Worm (Caenorhabditis elegans) whole organism, early embryonic: Measurements from ENCODE around the gene F11D5.6.

Experiments used
- B0310.2 ChIP-seq: sonication (generic microtip); optimal IDR thresholded peaks from 2 replicates; lab custom pipeline; 2016; ENCODE audit warnings: mild to moderate bottlenecking, missing genetic modification characterization, missing compliant biosample characterization
- F13C5.2 ChIP-seq: sonication (generic microtip); optimal IDR thresholded peaks from 2 replicates; lab custom pipeline; 2017; ENCODE audit warnings: mild to moderate bottlenecking, missing genetic modification characterization, inconsistent platforms, missing compliant biosample characterization
- aly-1 ChIP-seq: sonication (generic microtip); optimal IDR thresholded peaks from 2 replicates; lab custom pipeline; 2016; ENCODE audit warnings: missing genetic modification characterization, missing compliant biosample characterization
- ama-1 ChIP-seq: fragments of 150-350 bp; optimal IDR thresholded peaks from 2 replicates; lab custom pipeline; 2014
- ceh-13 ChIP-seq: fragments of 200-800 bp; sonication (Bioruptor generic); optimal IDR thresholded peaks from 2 replicates; lab custom pipeline; 2018; ENCODE audit warnings: mild to moderate bottlenecking, missing genetic modification characterization, missing compliant biosample characterization
- ceh-36 ChIP-seq: sonication (generic microtip); optimal IDR thresholded peaks from 2 replicates; lab custom pipeline; 2016; ENCODE audit warnings: missing genetic modification characterization, inconsistent platforms, missing compliant biosample characterization
- ets-7 ChIP-seq: sonication (generic microtip); optimal IDR thresholded peaks from 2 replicates; lab custom pipeline; 2016; ENCODE audit warnings: missing genotype, missing genetic modification characterization, missing compliant biosample characterization
- flt-1 ChIP-seq: fragments of 200-800 bp; sonication (Bioruptor generic); IDR thresholded peaks from 2 replicates; pipeline ENCODE4 v1.3.6; 2022; ENCODE audit warnings: missing genetic modification characterization, missing compliant biosample characterization
- hmbx-1 ChIP-seq: sonication (generic microtip); optimal IDR thresholded peaks from 2 replicates; lab custom pipeline; 2016; ENCODE audit warnings: mild to moderate bottlenecking, missing genetic modification characterization, missing compliant biosample characterization
- hmg-4 ChIP-seq: fragments of 200-800 bp; sonication (Bioruptor generic); optimal IDR thresholded peaks from 2 replicates; lab custom pipeline; 2018; ENCODE audit warnings: mild to moderate bottlenecking, missing genetic modification characterization, missing compliant biosample characterization
- hnd-1 ChIP-seq: sonication (generic microtip); optimal IDR thresholded peaks from 2 replicates; lab custom pipeline; 2016; ENCODE audit warnings: missing genetic modification characterization, missing compliant biosample characterization
- pes-1 ChIP-seq: fragments of 200-800 bp; sonication (Bioruptor generic); IDR thresholded peaks from 2 replicates; pipeline ENCODE4 v1.3.6; 2022; ENCODE audit warnings: missing genetic modification reagents, missing genetic modification characterization, missing compliant biosample characterization
- scrt-1 ChIP-seq: fragments of 200-800 bp; sonication (Bioruptor generic); IDR thresholded peaks from 2 replicates; pipeline ENCODE4 v1.3.6; 2022; ENCODE audit warnings: missing genetic modification characterization, missing compliant biosample characterization
- sea-1 ChIP-seq: fragments of 200-800 bp; sonication (Bioruptor generic); conservative IDR thresholded peaks from 2 replicates; pipeline ENCODE4 v1.3.6; 2022; ENCODE audit warnings: missing genetic modification characterization, missing compliant biosample characterization
- tbx-11 ChIP-seq: fragments of 200-800 bp; sonication (Bioruptor generic); IDR thresholded peaks from 2 replicates; pipeline ENCODE4 v1.3.6; 2022; ENCODE audit warnings: missing genetic modification characterization, missing compliant biosample characterization
- tbx-37 ChIP-seq: fragments of 200-800 bp; sonication (Bioruptor generic); conservative IDR thresholded peaks from 2 replicates; pipeline ENCODE4 v1.3.6; 2022; ENCODE audit warnings: missing genetic modification reagents, missing genetic modification characterization, missing compliant biosample characterization
- tra-4 ChIP-seq: sonication (generic microtip); optimal IDR thresholded peaks from 2 replicates; lab custom pipeline; 2017; ENCODE audit warnings: missing genetic modification characterization, missing compliant biosample characterization

F11D5.6 gene

DNA sequence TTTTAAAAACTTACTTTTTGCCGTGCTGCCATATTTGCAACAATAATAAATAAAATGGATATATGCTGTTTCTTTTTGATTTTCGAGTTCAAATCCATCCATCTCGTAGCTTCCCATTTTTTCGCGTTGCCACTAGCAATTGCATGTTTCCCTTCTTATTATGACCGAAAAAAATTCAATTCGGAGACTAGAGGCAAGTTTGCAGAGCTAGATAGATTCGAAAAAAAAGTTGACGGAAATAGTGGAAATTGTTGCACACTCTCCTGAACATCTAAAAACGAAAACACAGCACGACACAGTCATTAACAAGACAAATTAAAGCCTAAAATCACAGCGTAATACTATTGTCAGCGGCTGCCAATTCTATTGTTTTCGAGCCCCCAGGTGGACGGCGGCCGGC lies at the start of gene F11D5.6:
Gene F11D5.6, minus strand, starts transcription at position 101 of the 400 bp plus-strand sequence.
- TF ChIP-seq B0310.2 (tag; lab: Kevin White, UChicago) (no peak), F13C5.2 (tag; lab: Kevin White, UChicago) (no peak), sea-1 (no peak), hmbx-1 (no peak), flt-1 (no peak), pes-1 (GFP tag; lab: Robert Waterston, UW) (no peak), hmg-4 (GFP tag; lab: Kevin White, UChicago) (no peak), ama-1 (no peak), scrt-1 (GFP tag; lab: Robert Waterston, UW) (no peak), tbx-37 (GFP tag; lab: Robert Waterston, UW) (no peak), ets-7 (tag; lab: Kevin White, UChicago) (no peak), hnd-1 (no peak), ceh-36 (tag; lab: Kevin White, UChicago) (no peak), ceh-13 (no peak), aly-1 (tag; lab: Kevin White, UChicago) (no peak), tra-4 (tag; lab: Kevin White, UChicago) (no peak), tbx-11 (no peak)

DNA sequence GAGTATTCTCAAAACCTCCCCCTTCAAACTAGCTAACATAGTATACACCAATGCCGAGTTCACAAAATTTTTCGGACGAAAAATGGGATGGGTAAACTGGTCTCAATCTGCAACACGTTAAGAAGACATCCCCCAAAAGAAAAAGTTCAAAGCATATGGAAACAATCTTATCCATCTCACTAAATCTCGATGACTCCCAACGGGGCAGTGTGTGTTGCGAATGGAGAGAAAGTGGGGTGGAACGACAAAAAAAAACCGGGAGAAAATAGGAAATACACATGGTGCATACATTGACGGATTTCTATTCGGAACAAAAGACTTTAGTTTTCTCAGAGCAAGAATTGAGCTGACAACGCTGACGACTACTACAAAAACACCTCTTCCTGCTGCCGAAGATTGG lies 49.2 kb upstream of the F11D5.6 start:
- TF ChIP-seq F13C5.2 (tag; lab: Kevin White, UChicago) (no peak), hmg-4 (GFP tag; lab: Kevin White, UChicago) (no peak), ets-7 (tag; lab: Kevin White, UChicago) (no peak), sea-1 (no peak), hnd-1 (no peak), ceh-36 (tag; lab: Kevin White, UChicago) (no peak), aly-1 (tag; lab: Kevin White, UChicago) (no peak), B0310.2 (tag; lab: Kevin White, UChicago) (no peak), pes-1 (GFP tag; lab: Robert Waterston, UW) (no peak), hmbx-1 (no peak), flt-1 (no peak), scrt-1 (GFP tag; lab: Robert Waterston, UW) (no peak), tbx-11 (no peak), ama-1 (no peak), tbx-37 (GFP tag; lab: Robert Waterston, UW) (no peak)

DNA sequence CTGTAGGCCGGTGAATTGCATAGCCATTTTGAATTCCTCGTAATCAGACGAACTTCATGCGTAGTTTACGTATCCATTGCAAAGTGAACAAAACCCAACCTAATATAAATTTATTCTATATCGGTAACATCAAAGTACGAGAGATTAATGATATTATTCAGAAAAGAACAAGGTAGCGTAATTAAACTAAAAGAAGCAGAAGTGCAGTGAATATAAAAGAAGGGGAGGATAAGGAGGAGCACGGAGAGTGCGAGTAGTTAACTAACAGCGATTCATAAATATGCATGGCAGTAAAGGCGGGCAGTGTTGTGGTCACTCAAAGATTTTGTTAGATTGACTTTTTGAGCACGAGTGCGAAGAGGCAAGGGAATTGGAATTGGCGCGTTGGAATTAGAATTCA lies 48.6 kb upstream of the F11D5.6 start, which contains the start of gene clc-3:
Gene clc-3, minus strand, starts transcription at position 101 of the 400 bp plus-strand sequence.
- TF ChIP-seq hmg-4 (GFP tag; lab: Kevin White, UChicago) (no peak), pes-1 (GFP tag; lab: Robert Waterston, UW) (no peak), tra-4 (tag; lab: Kevin White, UChicago) (no peak), ceh-13 (no peak), ets-7 (tag; lab: Kevin White, UChicago) (no peak), hmbx-1 (no peak), B0310.2 (tag; lab: Kevin White, UChicago) (no peak), flt-1 (no peak), sea-1 (no peak), tbx-11 (no peak), ama-1 (no peak), scrt-1 (GFP tag; lab: Robert Waterston, UW) (no peak)

DNA sequence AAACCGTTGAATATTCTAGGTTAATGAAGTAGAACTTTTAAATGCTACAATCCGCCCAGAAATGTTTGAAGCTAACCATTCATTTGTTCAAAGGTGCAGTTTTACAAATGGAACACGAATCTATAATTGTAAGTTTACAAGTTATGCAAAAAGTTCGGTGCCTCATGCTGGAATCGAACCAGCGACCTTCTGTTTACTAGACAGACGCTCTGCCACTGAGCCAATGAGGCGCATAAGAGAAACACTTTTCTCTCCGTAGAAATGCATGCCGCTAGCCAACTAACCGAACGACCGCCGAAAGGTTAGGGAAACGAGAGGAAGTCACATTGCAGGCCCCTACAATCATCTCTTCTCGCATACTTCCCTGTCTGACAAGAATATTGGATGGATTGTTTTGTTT lies 45.2 kb upstream of the F11D5.6 start:
- TF ChIP-seq F13C5.2 (tag; lab: Kevin White, UChicago) (peak; percentile 86), tbx-11 (peak; percentile 84), scrt-1 (GFP tag; lab: Robert Waterston, UW) (peak; percentile 93), hmbx-1 (peak; percentile 62), ama-1 (no peak), hmg-4 (GFP tag; lab: Kevin White, UChicago) (peak; percentile 88), pes-1 (GFP tag; lab: Robert Waterston, UW) (peak; percentile 95), ceh-13 (peak; percentile 81), sea-1 (peak; percentile 92), ets-7 (tag; lab: Kevin White, UChicago) (peak; percentile 36), flt-1 (peak; percentile 94), hnd-1 (peak; percentile 71), tra-4 (tag; lab: Kevin White, UChicago) (peak; percentile 71), B0310.2 (tag; lab: Kevin White, UChicago) (peak; percentile 81), aly-1 (tag; lab: Kevin White, UChicago) (peak; percentile 88), tbx-37 (GFP tag; lab: Robert Waterston, UW) (peak; percentile 90), ceh-36 (tag; lab: Kevin White, UChicago) (peak; percentile 77)

DNA sequence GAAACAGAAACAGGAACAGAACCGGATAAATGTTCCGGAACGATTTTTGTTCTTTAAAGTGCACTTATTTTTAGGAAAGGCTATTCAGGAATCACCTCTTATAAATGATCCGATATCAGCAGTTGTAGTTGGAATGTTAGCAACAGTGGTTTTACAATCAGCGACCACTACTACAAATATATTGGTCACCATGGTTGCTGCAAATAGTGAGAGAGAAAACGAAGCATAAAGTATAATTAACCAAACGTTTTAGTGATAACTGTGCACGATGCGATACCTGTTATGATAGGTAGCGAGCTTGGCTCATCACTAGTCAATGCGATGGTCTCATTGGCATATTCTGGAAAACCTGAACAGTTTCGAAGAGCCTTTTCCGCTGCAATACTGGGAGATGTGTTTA lies 43.4 kb upstream of the F11D5.6 start:
- TF ChIP-seq ceh-13, result no peak
- TF ChIP-seq pes-1 (GFP tag; lab: Robert Waterston, UW), result no peak
- TF ChIP-seq ama-1, result no peak
- TF ChIP-seq ets-7 (tag; lab: Kevin White, UChicago), result no peak
- TF ChIP-seq scrt-1 (GFP tag; lab: Robert Waterston, UW), result no peak
- TF ChIP-seq hmg-4 (GFP tag; lab: Kevin White, UChicago), result no peak
- TF ChIP-seq tbx-37 (GFP tag; lab: Robert Waterston, UW), result no peak
- no peak for TF ChIP-seq hnd-1
- TF ChIP-seq flt-1, result no peak
- TF ChIP-seq tra-4 (tag; lab: Kevin White, UChicago), result no peak
- no peak for TF ChIP-seq B0310.2 (tag; lab: Kevin White, UChicago)
- TF ChIP-seq tbx-11, result no peak
- no peak for TF ChIP-seq hmbx-1
- no peak for TF ChIP-seq sea-1
- TF ChIP-seq F13C5.2 (tag; lab: Kevin White, UChicago), result no peak
- TF ChIP-seq aly-1 (tag; lab: Kevin White, UChicago), result no peak
- TF ChIP-seq ceh-36 (tag; lab: Kevin White, UChicago), result no peak

DNA sequence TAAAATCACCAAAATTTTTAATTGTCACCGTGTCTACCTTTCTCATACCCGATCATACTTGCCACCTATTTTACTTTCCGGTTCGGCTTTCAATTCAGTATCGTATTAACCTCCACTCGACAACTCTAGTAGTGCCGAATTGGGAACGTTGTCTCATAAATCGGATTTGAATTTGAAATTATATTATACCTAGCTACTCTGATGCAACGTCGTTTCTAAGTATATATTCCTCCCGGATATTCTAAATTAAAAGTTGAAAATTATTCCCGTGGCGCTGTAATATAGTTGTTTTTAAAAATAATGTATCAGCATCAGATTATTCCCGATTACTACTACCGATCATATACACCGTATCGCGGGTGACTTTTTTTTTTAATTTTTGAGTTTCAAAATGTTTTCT lies 42.6 kb upstream of the F11D5.6 start, which contains the start of gene ZK563.2:
Gene ZK563.2, plus strand, starts transcription at position 301 of the 400 bp plus-strand sequence.
- TF ChIP-seq tbx-37 (GFP tag; lab: Robert Waterston, UW), result no peak
- no peak for TF ChIP-seq hmg-4 (GFP tag; lab: Kevin White, UChicago)
- no peak for TF ChIP-seq ama-1
- TF ChIP-seq tbx-11, result no peak
- TF ChIP-seq sea-1, result no peak
- TF ChIP-seq pes-1 (GFP tag; lab: Robert Waterston, UW), result no peak
- no peak for TF ChIP-seq aly-1 (tag; lab: Kevin White, UChicago)
- TF ChIP-seq tra-4 (tag; lab: Kevin White, UChicago), result no peak
- no peak for TF ChIP-seq ets-7 (tag; lab: Kevin White, UChicago)
- no peak for TF ChIP-seq hnd-1
- no peak for TF ChIP-seq scrt-1 (GFP tag; lab: Robert Waterston, UW)
- no peak for TF ChIP-seq flt-1
- no peak for TF ChIP-seq F13C5.2 (tag; lab: Kevin White, UChicago)
- TF ChIP-seq B0310.2 (tag; lab: Kevin White, UChicago), result no peak
- no peak for TF ChIP-seq ceh-36 (tag; lab: Kevin White, UChicago)
- no peak for TF ChIP-seq ceh-13
- TF ChIP-seq hmbx-1, result no peak
